Fruit fly (Drosophila melanogaster): Measurements from ENCODE around the gene CG46458.

CG46458 gene

DNA sequence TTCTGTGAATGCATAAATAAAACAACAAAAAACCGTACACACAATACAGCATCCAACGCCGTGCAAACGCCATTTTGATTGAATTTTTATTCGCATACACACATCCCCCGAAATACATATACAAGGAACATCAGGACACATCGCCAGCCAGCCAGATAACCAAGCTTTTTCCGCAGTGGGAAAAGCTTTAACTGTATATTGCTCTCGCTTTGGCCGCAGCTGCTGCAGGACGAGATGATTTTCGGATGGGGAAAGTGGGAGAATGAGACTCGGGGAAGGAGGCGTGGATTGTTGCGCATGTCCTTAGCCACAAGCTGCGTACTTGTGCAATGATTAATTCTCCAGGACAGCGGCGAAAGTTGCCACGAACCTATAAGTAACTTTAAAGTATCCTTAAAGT, 105.2 kb downstream of the CG46458 start:
- no peak for TF ChIP-seq CG17801 (GFP tag; optimal IDR thresholded peaks at IDR 0.05; ENCODE audit: partially characterized antibody)

DNA sequence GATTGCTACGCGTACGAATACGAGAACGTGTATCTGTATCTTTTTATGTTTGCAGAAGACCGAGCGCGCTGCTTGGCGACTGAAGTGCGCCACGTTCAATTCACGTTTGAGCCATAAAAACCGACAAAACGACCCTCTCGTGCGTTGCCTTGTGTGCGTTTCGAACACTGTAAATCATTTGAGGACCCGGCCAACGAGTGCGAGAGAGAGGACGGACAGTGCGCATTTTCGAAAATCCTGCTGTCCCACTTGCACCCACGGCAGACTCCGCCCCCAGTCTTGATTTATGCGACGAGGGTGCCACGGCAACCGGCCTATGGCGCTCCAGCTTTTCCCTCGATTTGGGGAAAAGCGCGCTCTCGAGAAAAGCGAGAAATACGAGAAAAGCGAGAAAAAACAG, 108.3 kb downstream of the CG46458 start, which contains the start of gene Scr:
Scr (minus strand) TSS at position 116 of the 400 bp plus-strand sequence.
- no peak for TF ChIP-seq CG17801 (GFP tag; optimal IDR thresholded peaks at IDR 0.05; ENCODE audit: partially characterized antibody)

DNA sequence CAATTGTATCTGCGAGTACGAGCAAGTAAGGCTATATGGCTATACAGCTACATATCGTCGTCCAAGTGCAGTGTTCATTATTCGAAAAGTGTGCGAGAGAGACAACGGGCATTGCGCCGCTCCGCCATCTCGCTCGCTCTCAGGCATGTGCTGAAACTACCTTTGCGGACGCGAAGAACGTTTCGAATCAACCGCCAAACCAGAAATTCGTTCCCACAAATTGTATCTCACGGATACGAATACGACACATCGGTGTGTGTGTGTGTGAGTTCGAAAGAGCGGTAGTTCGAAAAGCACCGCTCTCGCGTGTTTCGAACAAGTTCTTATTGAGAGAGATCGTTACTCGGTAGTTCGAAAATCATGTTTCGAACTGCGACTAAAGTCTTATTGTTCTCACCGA, 109.6 kb downstream of the CG46458 start:
- no peak for TF ChIP-seq CG17801 (GFP tag; optimal IDR thresholded peaks at IDR 0.05; ENCODE audit: partially characterized antibody)

All from ovary, adult (tissue).